Fruit fly (Drosophila melanogaster): ENCODE results near the gene CG8132.

DNA sequence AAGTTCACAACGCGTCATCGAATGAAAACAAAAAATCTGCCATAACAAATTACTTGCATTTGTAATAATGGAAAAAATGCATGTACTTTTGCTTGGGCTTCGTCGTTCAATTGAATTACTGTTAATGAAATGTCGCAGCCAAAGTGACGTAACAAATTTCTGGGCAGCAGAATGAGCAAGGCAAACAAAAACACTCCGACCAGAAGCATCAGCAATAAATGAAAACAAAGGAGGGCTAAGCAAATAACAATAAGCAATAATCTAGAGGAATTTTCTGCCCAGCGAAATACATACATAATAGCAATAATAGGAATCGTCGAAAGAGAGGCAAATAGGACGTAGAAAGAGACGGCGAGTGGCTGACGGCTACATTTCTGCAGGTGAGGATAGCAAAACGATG lies 21.0 kb downstream of the CG8132 start:
- TF ChIP-seq Crg-1 (GFP tag; optimal IDR thresholded peaks at IDR 0.05) (no peak), pad (GFP tag; optimal IDR thresholded peaks at IDR 0.05) (no peak), tj (GFP tag; optimal IDR thresholded peaks at IDR 0.05) (peak; percentile 80), ovo (GFP tag; optimal IDR thresholded peaks at IDR 0.05) (no peak), bab1 (GFP tag; optimal IDR thresholded peaks at IDR 0.05) (no peak), CG11617 (GFP tag; optimal IDR thresholded peaks at IDR 0.05) (no peak), cic (GFP tag; optimal IDR thresholded peaks at IDR 0.05) (peak; percentile 21), CG33017 (tag; optimal IDR thresholded peaks at IDR 0.05) (no peak), CG12768 (GFP tag; optimal IDR thresholded peaks at IDR 0.05) (peak; percentile 44), CG5204 (GFP tag; optimal IDR thresholded peaks at IDR 0.05) (no peak), cnc (optimal IDR thresholded peaks at IDR 0.05) (no peak), Mnt (GFP tag; optimal IDR thresholded peaks at IDR 0.05) (no peak), CG7045 (GFP tag; optimal IDR thresholded peaks at IDR 0.05) (no peak), Clk (GFP tag; optimal IDR thresholded peaks at IDR 0.05) (no peak)

Measured in whole organism, adult.